Worm (Caenorhabditis elegans): ENCODE data around the gene C50H2.5.
A peak's percentile ranks its signal among the peaks of the same experiment; 100 is the strongest.

The C50H2.5 gene

ce11 chrV:9879867-9880266 lies 38.6 kb upstream of the C50H2.5 start, which contains the start of gene sdz-31:
Gene sdz-31, plus strand, starts transcription at chrV:9880167.
- TF ChIP-seq attf-5 (GFP tag; optimal IDR thresholded peaks at IDR 0.05) = no peak

ce11 chrV:9885918-9886488 lies 32.5 kb upstream of the C50H2.5 start, which contains the start of gene clp-9:
Gene clp-9, minus strand, starts transcription at chrV:9885968.
- no peak for TF ChIP-seq mcd-1 (GFP tag; IDR thresholded peaks at IDR 0.05)
- no peak for TF ChIP-seq nfyb-1 (GFP tag; IDR thresholded peaks at IDR 0.05)
- TF ChIP-seq akir-1 (GFP tag; optimal IDR thresholded peaks at IDR 0.05) = no peak
- no peak for TF ChIP-seq lin-35 (GFP tag; optimal IDR thresholded peaks at IDR 0.05)
- no peak for TF ChIP-seq zfh-2 (GFP tag; conservative IDR thresholded peaks at IDR 0.05)
- no peak for TF ChIP-seq zim-3 (tag; optimal IDR thresholded peaks at IDR 0.05)
- TF ChIP-seq Y79H2A.3 (GFP tag; conservative IDR thresholded peaks at IDR 0.05) = no peak
- TF ChIP-seq ccch-3 (GFP tag; optimal IDR thresholded peaks at IDR 0.05) = no peak

ce11 chrV:9889629-9890028 lies 28.9 kb upstream of the C50H2.5 start, which contains the start of gene fshr-1:
Gene fshr-1, plus strand, starts transcription at chrV:9889837.
- TF ChIP-seq unc-62 (GFP tag; optimal IDR thresholded peaks at IDR 0.05) (peak; percentile 61), dpl-1 (GFP tag; optimal IDR thresholded peaks at IDR 0.05) (no peak), nhr-80 (tag; optimal IDR thresholded peaks at IDR 0.05) (peak; percentile 59), let-607 (tag; optimal IDR thresholded peaks at IDR 0.05) (peak in 1 of 2 experiments; percentile 4)

- no peak for TF ChIP-seq dpl-1 (GFP tag; optimal IDR thresholded peaks at IDR 0.05)
- no peak for TF ChIP-seq B0261.1 (tag; optimal IDR thresholded peaks at IDR 0.05)
- no peak for TF ChIP-seq K11D2.4 (GFP tag; IDR thresholded peaks at IDR 0.05)
- no peak for TF ChIP-seq tbx-9 (tag; optimal IDR thresholded peaks at IDR 0.05; ENCODE audit: borderline replicate concordance)
- TF ChIP-seq T26A5.8 (tag; optimal IDR thresholded peaks at IDR 0.05) = no peak
- TF ChIP-seq hmg-20 (GFP tag; IDR thresholded peaks at IDR 0.05) = no peak
- TF ChIP-seq mxl-1 (tag; optimal IDR thresholded peaks at IDR 0.05) = no peak
- TF ChIP-seq Y95B8A.8 (GFP tag; IDR thresholded peaks at IDR 0.05) = no peak
- no peak for TF ChIP-seq hsf-1 (GFP tag; IDR thresholded peaks at IDR 0.05)
These were observed 19.2 kb upstream of the C50H2.5 start, which contains the start of gene egl-47 for ce11 chrV:9899278-9899677. Gene egl-47, plus strand, starts transcription at chrV:9899578.

ce11 chrV:9901119-9901518 lies 17.4 kb upstream of the C50H2.5 start:
- TF ChIP-seq ztf-6 (GFP tag; IDR thresholded peaks at IDR 0.05) = no peak
- no peak for TF ChIP-seq sea-2 (GFP tag; IDR thresholded peaks at IDR 0.05)
- no peak for TF ChIP-seq B0035.1 (tag; optimal IDR thresholded peaks at IDR 0.05)
- no peak for TF ChIP-seq ceh-91 (GFP tag; IDR thresholded peaks at IDR 0.05)

DNA sequence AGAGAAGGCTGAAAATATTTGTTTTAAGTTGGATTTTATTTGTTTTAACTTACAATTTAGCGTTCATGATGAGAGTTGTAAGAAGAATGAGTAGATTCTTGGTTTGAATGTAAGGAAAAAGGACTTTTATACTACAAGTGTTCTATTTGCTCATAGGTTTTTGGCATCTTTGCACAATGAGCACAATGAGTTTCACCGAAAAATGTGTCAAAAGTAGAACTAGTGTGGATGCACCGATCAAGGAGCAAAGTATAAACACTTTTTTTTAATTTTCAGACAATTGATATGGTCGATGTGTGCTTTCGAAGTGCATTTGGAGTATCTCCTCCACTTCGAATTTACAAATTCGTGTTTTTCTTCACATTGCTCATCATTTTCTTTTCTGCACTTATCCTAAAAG lies 12.4 kb upstream of the C50H2.5 start, which contains the start of gene fipr-11:
Gene fipr-11 (minus strand): TSS at position 101 of the 400 bp plus-strand sequence.
- no peak for TF ChIP-seq ceh-27 (GFP tag; optimal IDR thresholded peaks at IDR 0.05)
- no peak for TF ChIP-seq egl-18 (GFP tag; IDR thresholded peaks at IDR 0.05)
- TF ChIP-seq zim-3 (tag; optimal IDR thresholded peaks at IDR 0.05) = no peak
- no peak for TF ChIP-seq ets-4 (GFP tag; optimal IDR thresholded peaks at IDR 0.05)
- no peak for TF ChIP-seq ceh-79 (tag; optimal IDR thresholded peaks at IDR 0.05)
- TF ChIP-seq ceh-58 (GFP tag; IDR thresholded peaks at IDR 0.05) = no peak
- TF ChIP-seq B0261.1 (tag; optimal IDR thresholded peaks at IDR 0.05) = no peak
- TF ChIP-seq tlf-1 (GFP tag; optimal IDR thresholded peaks at IDR 0.05) = no peak
- no peak for TF ChIP-seq lin-35 (GFP tag; optimal IDR thresholded peaks at IDR 0.05)
- TF ChIP-seq atf-7 (tag; optimal IDR thresholded peaks at IDR 0.05) = no peak
- TF ChIP-seq sdz-38 (tag; optimal IDR thresholded peaks at IDR 0.05) = no peak
- TF ChIP-seq bed-1 (GFP tag; IDR thresholded peaks at IDR 0.05) = no peak
- no peak for TF ChIP-seq Y53F4B.3 (GFP tag; IDR thresholded peaks at IDR 0.05)
- TF ChIP-seq snpc-1.3 (tag; optimal IDR thresholded peaks at IDR 0.05; ENCODE audit: insufficient read depth) = no peak
- TF ChIP-seq dox-1 (GFP tag; IDR thresholded peaks at IDR 0.05) = no peak
